Worm (Caenorhabditis elegans) whole organism, early embryonic: ENCODE results near the gene madf-5.

Source experiments
- B0310.2 ChIP-seq: sonication (generic microtip); optimal IDR thresholded peaks from 2 replicates; lab custom pipeline; 2016; ENCODE audit warnings: mild to moderate bottlenecking, missing genetic modification characterization, missing compliant biosample characterization
- F13C5.2 ChIP-seq: sonication (generic microtip); optimal IDR thresholded peaks from 2 replicates; lab custom pipeline; 2017; ENCODE audit warnings: mild to moderate bottlenecking, missing genetic modification characterization, inconsistent platforms, missing compliant biosample characterization
- aly-1 ChIP-seq: sonication (generic microtip); optimal IDR thresholded peaks from 2 replicates; lab custom pipeline; 2016; ENCODE audit warnings: missing genetic modification characterization, missing compliant biosample characterization
- ama-1 ChIP-seq: fragments of 150-350 bp; optimal IDR thresholded peaks from 2 replicates; lab custom pipeline; 2014
- ceh-13 ChIP-seq: fragments of 200-800 bp; sonication (Bioruptor generic); optimal IDR thresholded peaks from 2 replicates; lab custom pipeline; 2018; ENCODE audit warnings: mild to moderate bottlenecking, missing genetic modification characterization, missing compliant biosample characterization
- ceh-36 ChIP-seq: sonication (generic microtip); optimal IDR thresholded peaks from 2 replicates; lab custom pipeline; 2016; ENCODE audit warnings: missing genetic modification characterization, inconsistent platforms, missing compliant biosample characterization
- ets-7 ChIP-seq: sonication (generic microtip); optimal IDR thresholded peaks from 2 replicates; lab custom pipeline; 2016; ENCODE audit warnings: missing genotype, missing genetic modification characterization, missing compliant biosample characterization
- flt-1 ChIP-seq: fragments of 200-800 bp; sonication (Bioruptor generic); IDR thresholded peaks from 2 replicates; pipeline ENCODE4 v1.3.6; 2022; ENCODE audit warnings: missing genetic modification characterization, missing compliant biosample characterization
- hmbx-1 ChIP-seq: sonication (generic microtip); optimal IDR thresholded peaks from 2 replicates; lab custom pipeline; 2016; ENCODE audit warnings: mild to moderate bottlenecking, missing genetic modification characterization, missing compliant biosample characterization
- hmg-4 ChIP-seq: fragments of 200-800 bp; sonication (Bioruptor generic); optimal IDR thresholded peaks from 2 replicates; lab custom pipeline; 2018; ENCODE audit warnings: mild to moderate bottlenecking, missing genetic modification characterization, missing compliant biosample characterization
- hnd-1 ChIP-seq: sonication (generic microtip); optimal IDR thresholded peaks from 2 replicates; lab custom pipeline; 2016; ENCODE audit warnings: missing genetic modification characterization, missing compliant biosample characterization
- pes-1 ChIP-seq: fragments of 200-800 bp; sonication (Bioruptor generic); IDR thresholded peaks from 2 replicates; pipeline ENCODE4 v1.3.6; 2022; ENCODE audit warnings: missing genetic modification reagents, missing genetic modification characterization, missing compliant biosample characterization
- scrt-1 ChIP-seq: fragments of 200-800 bp; sonication (Bioruptor generic); IDR thresholded peaks from 2 replicates; pipeline ENCODE4 v1.3.6; 2022; ENCODE audit warnings: missing genetic modification characterization, missing compliant biosample characterization
- sea-1 ChIP-seq: fragments of 200-800 bp; sonication (Bioruptor generic); conservative IDR thresholded peaks from 2 replicates; pipeline ENCODE4 v1.3.6; 2022; ENCODE audit warnings: missing genetic modification characterization, missing compliant biosample characterization
- tbx-11 ChIP-seq: fragments of 200-800 bp; sonication (Bioruptor generic); IDR thresholded peaks from 2 replicates; pipeline ENCODE4 v1.3.6; 2022; ENCODE audit warnings: missing genetic modification characterization, missing compliant biosample characterization
- tbx-37 ChIP-seq: fragments of 200-800 bp; sonication (Bioruptor generic); conservative IDR thresholded peaks from 2 replicates; pipeline ENCODE4 v1.3.6; 2022; ENCODE audit warnings: missing genetic modification reagents, missing genetic modification characterization, missing compliant biosample characterization
- tra-4 ChIP-seq: sonication (generic microtip); optimal IDR thresholded peaks from 2 replicates; lab custom pipeline; 2017; ENCODE audit warnings: missing genetic modification characterization, missing compliant biosample characterization

Gene madf-5

DNA sequence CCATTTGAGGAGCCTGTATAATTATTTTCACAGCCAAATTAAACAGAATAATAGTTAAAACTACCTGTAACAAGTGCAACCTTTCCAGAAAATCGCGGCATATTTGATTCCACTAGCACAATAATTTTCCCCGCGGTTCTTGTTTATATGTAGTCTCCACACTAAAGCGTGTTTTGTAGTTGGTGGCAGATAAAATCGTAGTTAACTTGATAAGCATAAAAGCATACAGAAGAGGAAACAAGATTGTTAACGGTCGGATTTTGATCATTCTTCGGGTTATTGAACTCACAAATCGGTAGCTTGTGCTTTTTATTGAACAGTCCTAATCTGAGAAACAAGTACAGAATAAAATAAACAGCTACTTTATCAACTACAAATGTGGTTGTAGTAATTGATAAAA is 14.0 kb downstream of the madf-5 start, which contains the start of gene C01G12.5:
Gene C01G12.5, minus strand, starts transcription at position 101 of the 400 bp plus-strand sequence.
- TF ChIP-seq tbx-37 (GFP tag; lab: Robert Waterston, UW) (no peak), hmbx-1 (tag; lab: Kevin White, UChicago) (no peak), tra-4 (tag; lab: Kevin White, UChicago) (no peak)

DNA sequence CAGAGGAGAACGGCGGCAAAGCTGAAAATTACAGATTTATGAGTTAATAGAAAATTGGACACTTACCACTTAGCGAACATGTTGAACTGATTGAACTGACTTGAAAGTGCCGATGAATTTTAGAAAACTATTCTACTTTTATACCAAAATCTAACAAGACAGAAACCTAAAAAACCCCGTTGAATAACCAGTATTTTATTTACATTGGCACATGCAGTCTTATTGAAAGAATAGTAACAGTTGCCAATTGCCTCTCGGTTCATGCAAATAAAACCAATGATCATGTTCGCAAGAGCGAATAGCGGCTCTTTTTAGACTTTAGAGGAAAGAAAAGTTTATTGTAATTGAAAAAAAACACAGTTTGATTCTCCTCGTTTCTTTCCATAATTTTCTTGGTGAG is 14.7 kb downstream of the madf-5 start, which contains the start of gene nspb-10:
Gene nspb-10, minus strand, starts transcription at position 101 of the 400 bp plus-strand sequence.
- TF ChIP-seq tbx-11 (GFP tag; lab: Robert Waterston, UW) (no peak), tra-4 (tag; lab: Kevin White, UChicago) (no peak), ceh-13 (no peak)

DNA sequence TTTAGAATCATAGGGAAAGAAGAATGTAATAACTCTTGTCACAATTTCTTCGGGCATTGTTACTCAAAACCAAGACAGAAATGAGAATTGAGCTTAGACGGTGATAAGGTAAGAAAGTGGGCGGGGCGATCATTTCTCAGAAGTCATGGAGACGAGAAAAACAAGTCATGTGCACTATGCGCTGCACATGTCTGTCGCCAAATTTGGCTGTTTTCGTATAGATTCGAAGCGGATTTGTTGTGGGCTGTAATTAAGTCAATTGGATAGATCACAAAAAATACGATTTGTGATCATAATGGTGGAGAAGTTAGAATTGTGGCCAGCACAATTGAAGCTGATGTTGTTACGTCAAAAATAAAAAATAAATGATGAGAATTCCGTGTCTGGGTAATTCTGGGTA is 18.3 kb downstream of the madf-5 start, which contains the start of gene C01G12.7:
Gene C01G12.7, minus strand, starts transcription at position 195 of the 400 bp plus-strand sequence.
- TF ChIP-seq scrt-1 (no peak), aly-1 (tag; lab: Kevin White, UChicago) (no peak), F13C5.2 (no peak)

DNA sequence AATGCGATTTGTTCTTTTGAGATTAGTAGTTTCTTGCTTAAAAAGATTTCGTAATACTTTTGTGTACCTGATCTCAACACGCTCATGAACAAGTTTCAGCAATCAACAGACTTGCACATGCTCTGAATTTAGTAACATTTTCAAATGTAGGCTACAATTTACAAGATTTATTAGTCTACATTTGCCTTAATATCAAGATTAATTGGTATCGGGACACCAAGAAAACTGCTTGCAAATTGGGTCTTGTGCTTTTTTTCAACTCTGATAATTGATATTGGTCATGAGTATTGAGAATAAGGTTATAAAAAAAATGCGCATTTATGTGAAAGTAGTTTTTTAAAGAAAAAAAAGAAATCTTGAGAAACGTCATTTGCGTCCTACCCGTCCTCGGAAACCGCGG is 19.2 kb downstream of the madf-5 start:
- TF ChIP-seq ceh-36 (tag; lab: Kevin White, UChicago): no peak

DNA sequence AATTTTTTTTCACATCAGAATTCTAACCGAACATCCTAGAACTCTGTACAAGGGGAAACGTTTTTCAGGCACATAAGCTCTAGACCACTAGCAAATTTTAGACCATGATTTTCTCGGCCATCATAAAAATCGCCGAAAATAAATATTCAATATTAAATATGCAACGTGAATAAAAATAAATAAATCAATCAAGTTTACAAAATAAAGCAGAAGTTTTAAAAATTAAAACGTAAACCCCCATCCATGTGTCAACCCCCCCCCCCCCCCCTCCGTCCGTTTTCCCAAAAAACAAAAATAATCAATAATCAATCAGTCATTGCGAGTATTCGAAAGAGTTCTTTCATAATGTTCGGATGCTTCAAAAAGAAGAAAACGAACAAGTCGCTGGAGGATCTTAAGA is 19.9 kb downstream of the madf-5 start, which contains the start of gene catp-4:
Gene catp-4, plus strand, starts transcription at position 301 of the 400 bp plus-strand sequence.
- TF ChIP-seq scrt-1 (no peak), ama-1 (no peak), tbx-37 (GFP tag; lab: Robert Waterston, UW) (no peak), ceh-13 (no peak), F13C5.2 (no peak), B0310.2 (no peak), ceh-36 (tag; lab: Kevin White, UChicago) (no peak), hnd-1 (no peak), sea-1 (no peak), ets-7 (tag; lab: Kevin White, UChicago) (no peak), flt-1 (GFP tag; lab: Robert Waterston, UW) (no peak), tbx-11 (GFP tag; lab: Robert Waterston, UW) (no peak)

DNA sequence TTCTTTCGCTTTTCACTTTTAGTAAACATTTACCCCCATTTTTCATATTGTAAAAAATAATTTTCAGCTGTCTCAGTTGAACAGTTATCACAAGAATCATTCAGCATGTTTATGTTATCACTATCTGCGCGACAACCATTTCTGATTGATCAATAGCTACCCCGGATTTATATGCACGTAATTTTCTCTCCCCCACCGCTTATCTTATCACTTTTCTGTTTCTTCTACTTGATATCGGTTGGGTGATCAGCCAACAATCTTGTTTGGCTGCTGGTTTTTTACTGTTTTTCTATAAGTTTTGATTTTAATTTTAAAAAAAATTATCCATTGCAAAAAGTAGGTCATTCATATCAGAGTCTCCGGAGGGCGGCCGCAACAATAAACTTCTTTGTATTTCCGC is 24.4 kb downstream of the madf-5 start:
- TF ChIP-seq F13C5.2 (no peak), ets-7 (tag; lab: Kevin White, UChicago) (no peak), ceh-36 (tag; lab: Kevin White, UChicago) (no peak), hnd-1 (no peak), ceh-13 (no peak), pes-1 (GFP tag; lab: Robert Waterston, UW) (no peak), scrt-1 (no peak), sea-1 (no peak), aly-1 (tag; lab: Kevin White, UChicago) (no peak), tra-4 (tag; lab: Kevin White, UChicago) (no peak), flt-1 (GFP tag; lab: Robert Waterston, UW) (no peak), ama-1 (no peak), tbx-11 (GFP tag; lab: Robert Waterston, UW) (no peak), hmg-4 (no peak), tbx-37 (GFP tag; lab: Robert Waterston, UW) (no peak), B0310.2 (no peak), hmbx-1 (tag; lab: Kevin White, UChicago) (no peak)

DNA sequence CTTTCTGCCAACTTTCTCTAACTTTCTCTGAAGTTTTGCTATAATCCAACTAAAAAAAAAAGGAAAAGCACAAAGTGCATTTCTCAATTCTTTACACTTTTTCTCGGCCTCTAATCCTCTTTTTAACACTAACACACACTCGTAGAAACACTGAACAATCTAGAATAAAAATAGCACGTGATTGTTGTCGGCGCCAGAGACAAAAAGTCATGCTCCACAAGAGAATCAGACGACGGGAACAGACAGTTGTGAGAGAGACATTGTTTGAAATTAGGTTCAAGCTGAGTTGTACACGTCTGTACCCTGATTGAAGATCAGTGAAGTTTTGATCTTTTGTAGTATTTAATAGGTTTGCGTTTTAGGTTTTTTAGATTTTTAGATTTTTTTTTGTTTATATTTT is 25.0 kb downstream of the madf-5 start:
- TF ChIP-seq hnd-1 (no peak), flt-1 (GFP tag; lab: Robert Waterston, UW) (no peak)

DNA sequence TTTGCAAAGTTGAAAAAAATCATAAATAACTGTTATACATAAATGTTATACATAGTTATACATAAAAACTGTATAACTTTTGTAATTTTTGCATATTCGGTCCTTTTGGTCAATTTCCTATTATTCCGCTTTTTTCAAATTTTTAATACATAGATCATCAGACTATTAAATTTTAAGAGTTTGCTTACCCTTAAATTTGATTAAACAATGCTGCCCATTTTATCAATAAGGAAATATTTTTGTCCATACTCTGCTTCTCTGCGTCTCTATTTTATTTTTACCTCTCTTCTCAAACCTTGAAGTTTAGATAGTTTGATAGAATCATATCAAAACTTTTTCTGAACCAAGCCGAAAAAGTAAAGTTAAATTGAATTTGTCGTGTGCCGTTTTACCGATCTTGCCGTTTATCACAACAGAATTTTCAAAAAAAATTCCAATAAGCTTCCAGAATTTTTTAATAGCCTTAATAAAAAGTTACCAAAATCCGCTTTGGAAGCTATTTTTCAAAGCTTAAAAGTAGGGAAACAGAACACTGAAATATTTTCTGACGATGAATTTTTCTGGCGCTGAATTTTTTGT is 26.0 kb downstream of the madf-5 start:
- TF ChIP-seq hmbx-1 (tag; lab: Kevin White, UChicago) (no peak), B0310.2 (no peak), flt-1 (GFP tag; lab: Robert Waterston, UW) (no peak), aly-1 (tag; lab: Kevin White, UChicago) (no peak), ceh-36 (tag; lab: Kevin White, UChicago) (no peak), ets-7 (tag; lab: Kevin White, UChicago) (no peak), scrt-1 (no peak), tbx-37 (GFP tag; lab: Robert Waterston, UW) (no peak), ama-1 (no peak), sea-1 (no peak), pes-1 (GFP tag; lab: Robert Waterston, UW) (no peak)

DNA sequence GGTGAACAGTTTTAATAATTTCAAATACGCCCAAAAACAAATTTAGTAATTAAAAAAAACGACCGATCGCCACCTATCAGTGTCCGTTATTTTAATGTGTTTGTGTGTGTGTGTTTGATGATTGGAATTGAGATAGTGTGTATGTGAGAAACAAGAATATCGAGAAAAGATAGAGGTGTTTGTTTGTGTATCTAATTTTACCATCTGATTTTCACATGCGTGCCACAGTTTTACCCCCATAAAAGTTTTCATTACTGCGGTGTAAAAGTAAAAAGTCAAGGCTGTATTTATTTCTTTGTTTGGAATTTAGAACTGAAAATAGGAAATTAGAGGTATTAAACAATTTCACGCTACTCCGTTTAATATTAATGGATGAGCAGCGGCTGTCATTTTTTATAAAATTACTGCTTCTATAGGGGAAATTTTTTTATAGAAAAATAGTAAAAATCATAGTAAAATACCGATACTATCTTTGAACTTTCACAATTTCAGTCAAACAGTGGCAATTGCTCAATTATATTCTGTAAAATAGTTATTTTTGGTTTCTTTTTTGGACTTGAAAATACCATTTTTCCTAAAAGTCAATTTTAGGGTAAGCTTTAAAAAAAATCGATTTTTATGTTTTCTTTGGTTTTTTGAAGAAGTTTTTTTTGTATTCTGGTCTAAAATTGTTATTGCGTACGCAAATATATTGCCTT is 26.7 kb downstream of the madf-5 start:
- no peak for TF ChIP-seq tbx-11 (GFP tag; lab: Robert Waterston, UW)
- TF ChIP-seq scrt-1: no peak
- no peak for TF ChIP-seq flt-1 (GFP tag; lab: Robert Waterston, UW)
- TF ChIP-seq aly-1 (tag; lab: Kevin White, UChicago): no peak
- no peak for TF ChIP-seq F13C5.2
- no peak for TF ChIP-seq ceh-36 (tag; lab: Kevin White, UChicago)
- TF ChIP-seq ceh-13: no peak
- no peak for TF ChIP-seq tbx-37 (GFP tag; lab: Robert Waterston, UW)
- TF ChIP-seq ama-1: no peak
- no peak for TF ChIP-seq ets-7 (tag; lab: Kevin White, UChicago)
- TF ChIP-seq tra-4 (tag; lab: Kevin White, UChicago): no peak
- no peak for TF ChIP-seq hmbx-1 (tag; lab: Kevin White, UChicago)
- no peak for TF ChIP-seq hmg-4
- TF ChIP-seq hnd-1: no peak
- TF ChIP-seq sea-1: no peak
- no peak for TF ChIP-seq pes-1 (GFP tag; lab: Robert Waterston, UW)
- TF ChIP-seq B0310.2: no peak
